Fruit fly (Drosophila melanogaster) whole organism, wandering third instar larva: ENCODE results near the gene Sas-4.

Experiments
- CG9705 ChIP-seq: fragments of 200-800 bp; sonication (Bioruptor generic); optimal IDR thresholded peaks from 2 replicates; lab custom pipeline; 2018; ENCODE audit warnings: missing biosample characterization, mild to moderate bottlenecking, missing genetic modification characterization
- CrebA ChIP-seq: fragments of 200-800 bp; sonication (Bioruptor generic); optimal IDR thresholded peaks from 2 replicates; lab custom pipeline; 2016; ENCODE audit warnings: missing biosample characterization, mild to moderate bottlenecking, missing genetic modification characterization, borderline replicate concordance
- Dif ChIP-seq: fragments of 200-275, 200-300 bp; sonication (Bioruptor generic); optimal IDR thresholded peaks from 2 replicates; lab custom pipeline; 2018; ENCODE audit warnings: missing biosample characterization, missing genetic modification characterization; ENCODE audit not compliant: partially characterized antibody
- HLH106 ChIP-seq: fragments of 200-800 bp; optimal IDR thresholded peaks from 3 replicates; lab custom pipeline; 2019; ENCODE audit warnings: missing biosample characterization, mild to moderate bottlenecking, missing genetic modification characterization, moderate library complexity
- Hnf4 ChIP-seq: fragments of 200-800 bp; sonication (Bioruptor generic); optimal IDR thresholded peaks from 2 replicates; lab custom pipeline; 2016; ENCODE audit warnings: missing biosample characterization, mild to moderate bottlenecking, missing genetic modification characterization
- Hr78 ChIP-seq: fragments of >200 bp; optimal IDR thresholded peaks from 2 replicates; lab custom pipeline; 2017; ENCODE audit warnings: missing biosample characterization, missing genetic modification characterization
- Mio ChIP-seq: sonication (Bioruptor generic); optimal IDR thresholded peaks from 2 replicates; lab custom pipeline; 2016; ENCODE audit warnings: missing biosample characterization, missing genetic modification characterization
- Myc ChIP-seq: fragments of >200 bp; optimal IDR thresholded peaks from 2 replicates; lab custom pipeline; 2017
- N ChIP-seq: fragments of >200 bp; optimal IDR thresholded peaks from 2 replicates; lab custom pipeline; 2018; ENCODE audit warnings: missing biosample characterization, missing external identifiers, missing genetic modification characterization
- OdsH ChIP-seq: fragments of 200-800 bp; sonication (Bioruptor generic); optimal IDR thresholded peaks from 2 replicates; lab custom pipeline; 2016; ENCODE audit warnings: missing biosample characterization, mild to moderate bottlenecking, missing genetic modification characterization
- Rel ChIP-seq, 2 experiments: fragments of 200-800 bp; sonication (Bioruptor generic) in 1 of 2; optimal IDR thresholded peaks; 2 replicates in 1 of 2; 3 replicates in 1 of 2; lab custom pipeline; 2016 to 2019; ENCODE audit warnings: mild to moderate bottlenecking in 2 of 2, missing biosample characterization in 2 of 2, missing genetic modification characterization in 2 of 2, moderate library complexity in 1 of 2
- Sp1 ChIP-seq: fragments of 200-800 bp; sonication (Bioruptor generic); optimal IDR thresholded peaks from 3 replicates; lab custom pipeline; 2019; ENCODE audit warnings: missing biosample characterization, mild to moderate bottlenecking, missing genetic modification characterization, moderate library complexity
- Vsx2 ChIP-seq: fragments of 200-300, 225-300 bp; sonication (Bioruptor generic); optimal IDR thresholded peaks from 2 replicates; lab custom pipeline; 2018; ENCODE audit warnings: missing biosample characterization, missing genetic modification characterization; ENCODE audit not compliant: partially characterized antibody
- br ChIP-seq: fragments of 200-800 bp; sonication (Bioruptor generic); optimal IDR thresholded peaks from 2 replicates; lab custom pipeline; 2016; ENCODE audit warnings: missing biosample characterization, missing genetic modification characterization
- brk ChIP-seq: fragments of 200-800 bp; sonication (Bioruptor generic); optimal IDR thresholded peaks from 2 replicates; lab custom pipeline; 2016; ENCODE audit warnings: missing biosample characterization, mild to moderate bottlenecking, missing genetic modification characterization
- dl ChIP-seq, 2 experiments: fragments of 175-275, 200-275 bp in 1 of 2; fragments of 200-275 bp in 1 of 2; sonication (Bioruptor generic); optimal IDR thresholded peaks; lab custom pipeline; 2018; ENCODE audit warnings: mild to moderate bottlenecking in 2 of 2, missing biosample characterization in 2 of 2, missing genetic modification characterization in 2 of 2, moderate library complexity in 2 of 2; ENCODE audit not compliant: partially characterized antibody in 2 of 2, insufficient read depth in 1 of 2
- dmrt93B ChIP-seq: fragments of 200-800 bp; sonication (Bioruptor generic); optimal IDR thresholded peaks from 2 replicates; lab custom pipeline; 2018; ENCODE audit warnings: missing biosample characterization, mild to moderate bottlenecking, missing genetic modification characterization
- dsf ChIP-seq: sonication (Bioruptor generic); optimal IDR thresholded peaks from 2 replicates; lab custom pipeline; 2016; ENCODE audit warnings: missing biosample characterization, missing genetic modification characterization, borderline replicate concordance
- ey ChIP-seq: fragments of 200-800 bp; sonication (Bioruptor generic); optimal IDR thresholded peaks from 2 replicates; lab custom pipeline; 2016; ENCODE audit warnings: missing biosample characterization, missing genetic modification characterization
- foxo ChIP-seq, 2 experiments: fragments of 200-800 bp; sonication (Bioruptor generic); optimal IDR thresholded peaks; 2 replicates in 1 of 2; 3 replicates in 1 of 2; lab custom pipeline; 2016 to 2017; ENCODE audit warnings: missing biosample characterization in 2 of 2, missing genetic modification characterization in 2 of 2
- fru ChIP-seq: fragments of 200-800 bp; sonication (Bioruptor generic); optimal IDR thresholded peaks from 3 replicates; lab custom pipeline; 2016; ENCODE audit warnings: missing biosample characterization, mild to moderate bottlenecking, missing genetic modification characterization
- h ChIP-seq: fragments of 200-800 bp; sonication (Bioruptor generic); optimal IDR thresholded peaks from 3 replicates; lab custom pipeline; 2016; ENCODE audit warnings: missing biosample characterization, mild to moderate bottlenecking, missing genetic modification characterization
- jim ChIP-seq: fragments of 175-275, 200-325 bp; sonication (Bioruptor generic); optimal IDR thresholded peaks from 2 replicates; lab custom pipeline; 2016; ENCODE audit warnings: missing biosample characterization, mild to moderate bottlenecking, missing genetic modification characterization
- lola ChIP-seq: fragments of >200 bp; optimal IDR thresholded peaks from 2 replicates; lab custom pipeline; 2017; ENCODE audit warnings: missing biosample characterization, missing genetic modification characterization
- pan ChIP-seq: fragments of >200 bp; optimal IDR thresholded peaks from 2 replicates; lab custom pipeline; 2017
- psq ChIP-seq: fragments of 200-800 bp; sonication (Bioruptor generic); optimal IDR thresholded peaks from 3 replicates; lab custom pipeline; 2017; ENCODE audit warnings: missing biosample characterization, mild to moderate bottlenecking, missing genetic modification characterization, moderate library complexity
- rgr ChIP-seq: fragments of 200-800 bp; sonication (Bioruptor generic); optimal IDR thresholded peaks from 3 replicates; lab custom pipeline; 2016; ENCODE audit warnings: missing biosample characterization, mild to moderate bottlenecking, missing genetic modification characterization
- sv ChIP-seq: fragments of 200-800 bp; sonication (Bioruptor generic); optimal IDR thresholded peaks from 3 replicates; lab custom pipeline; 2016; ENCODE audit warnings: missing biosample characterization, missing genetic modification characterization
- tai ChIP-seq: sonication (Bioruptor generic); optimal IDR thresholded peaks from 2 replicates; lab custom pipeline; 2016; ENCODE audit warnings: missing biosample characterization, missing genetic modification characterization
- woc ChIP-seq: sonication (Bioruptor generic); optimal IDR thresholded peaks from 2 replicates; lab custom pipeline; 2016; ENCODE audit warnings: missing biosample characterization, mild to moderate bottlenecking, missing genetic modification characterization

The Sas-4 gene

dm6 chr3R:7162356-7163289 is 11.5 kb downstream of the Sas-4 start, which contains the start of gene sas:
Gene sas, plus strand, starts transcription at chr3R:7162808.
- TF ChIP-seq dmrt93B (GFP tag; lab: Kevin White, UChicago) (no peak), Sp1 (GFP tag; lab: Kevin White, UChicago) (peak; percentile 22), dsf (GFP tag; lab: Kevin White, UChicago) (no peak), Vsx2 (peak; percentile 69), Dif (GFP tag; lab: Kevin White, UChicago) (peak; percentile 32), br (GFP tag; lab: Kevin White, UChicago) (peak; percentile 9), CrebA (GFP tag; lab: Kevin White, UChicago) (peak; percentile 62), Rel (GFP tag; optimal IDR thresholded peaks at IDR 0.05; lab: Kevin White, UChicago) (no peak), Rel (tag; optimal IDR thresholded peaks at IDR 0.05; lab: Kevin White, UChicago) (peak; percentile 13), fru (GFP tag; lab: Kevin White, UChicago) (peak; percentile 18), dl (GFP tag; optimal IDR thresholded peaks at IDR 0.05; lab: Kevin White, UChicago; ENCODE audit: insufficient read depth in 1 of 2, partially characterized antibody in 2 of 2) (peak in 1 of 2 experiments; percentile 58), h (GFP tag; lab: Kevin White, UChicago) (peak; percentile 2), Mio (no peak)

- no peak for TF ChIP-seq psq (GFP tag; lab: Kevin White, UChicago)
- TF ChIP-seq sv = no peak
- no peak for TF ChIP-seq CrebA (GFP tag; lab: Kevin White, UChicago)
- TF ChIP-seq Rel (GFP tag; optimal IDR thresholded peaks at IDR 0.05; lab: Kevin White, UChicago) = no peak
- TF ChIP-seq Rel (tag; optimal IDR thresholded peaks at IDR 0.05; lab: Kevin White, UChicago) = no peak
- TF ChIP-seq CG9705 (GFP tag; lab: Kevin White, UChicago) = no peak
- no peak for TF ChIP-seq lola (GFP tag; lab: Kevin White, UChicago)
- TF ChIP-seq HLH106 (tag; lab: Kevin White, UChicago) = no peak
- TF ChIP-seq foxo (GFP tag; optimal IDR thresholded peaks at IDR 0.05; lab: Kevin White, UChicago) = no peak
- TF ChIP-seq N (GFP tag; lab: Kevin White, UChicago) = no peak
- no peak for TF ChIP-seq pan (lab: Kevin White, UChicago)
- no peak for TF ChIP-seq Hnf4
Observed at dm6 chr3R:7169927-7170326, 18.8 kb downstream of the Sas-4 start.

- peak; percentile 10 for TF ChIP-seq psq (GFP tag; lab: Kevin White, UChicago)
- peak; percentile 47 for TF ChIP-seq fru (GFP tag; lab: Kevin White, UChicago)
- no peak for TF ChIP-seq jim (GFP tag; lab: Kevin White, UChicago)
- peak; percentile 57 for TF ChIP-seq woc
- peak in 1 of 2 experiments; percentile 42 for TF ChIP-seq foxo (GFP tag; optimal IDR thresholded peaks at IDR 0.05; lab: Kevin White, UChicago)
- TF ChIP-seq h (GFP tag; lab: Kevin White, UChicago) = peak; percentile 41
- peak; percentile 37 for TF ChIP-seq Sp1 (GFP tag; lab: Kevin White, UChicago)
- no peak for TF ChIP-seq tai (GFP tag; lab: Kevin White, UChicago)
- TF ChIP-seq ey (GFP tag; lab: Kevin White, UChicago) = peak; percentile 21
- peak; percentile 31 for TF ChIP-seq OdsH (GFP tag; lab: Kevin White, UChicago)
Observed at dm6 chr3R:7171384-7172099, 20.4 kb downstream of the Sas-4 start.

- no peak for TF ChIP-seq rgr (GFP tag; lab: Kevin White, UChicago)
- TF ChIP-seq pan (lab: Kevin White, UChicago) = no peak
- TF ChIP-seq Dif (GFP tag; lab: Kevin White, UChicago) = no peak
- peak; percentile 13 for TF ChIP-seq psq (GFP tag; lab: Kevin White, UChicago)
- TF ChIP-seq brk (GFP tag; lab: Kevin White, UChicago) = peak; percentile 12
- no peak for TF ChIP-seq Myc (lab: Kevin White, UChicago)
- TF ChIP-seq Hr78 (GFP tag; lab: Kevin White, UChicago) = no peak
- no peak for TF ChIP-seq dl (GFP tag; optimal IDR thresholded peaks at IDR 0.05; lab: Kevin White, UChicago; ENCODE audit: insufficient read depth in 1 of 2, partially characterized antibody in 2 of 2)
- TF ChIP-seq sv = no peak
- TF ChIP-seq jim (GFP tag; lab: Kevin White, UChicago) = no peak
- peak; percentile 39 for TF ChIP-seq Vsx2
Observed at dm6 chr3R:7172978-7173377, 21.8 kb downstream of the Sas-4 start.
